Fruit fly (Drosophila melanogaster) whole organism, embryonic: Measurements from ENCODE around the gene CG17321.

Experiments used
- Ada2b ChIP-seq: fragments of 200-800 bp; sonication (Bioruptor generic); IDR thresholded peaks from 2 replicates; pipeline ENCODE4 v1.3.6; 2022; ENCODE audit warnings: missing biosample characterization, missing genetic modification characterization
- CG11085 ChIP-seq: fragments of 200-800 bp; sonication (Bioruptor generic); IDR thresholded peaks from 2 replicates; pipeline ENCODE4 v1.3.6; 2022; ENCODE audit warnings: missing biosample characterization, missing genetic modification characterization
- CG11504 ChIP-seq: fragments of 200-800 bp; sonication (Bioruptor generic); optimal IDR thresholded peaks from 3 replicates; lab custom pipeline; 2019; ENCODE audit warnings: missing biosample characterization, mild to moderate bottlenecking, missing genetic modification characterization, moderate library complexity
- CG11696 ChIP-seq: fragments of 200-800 bp; sonication (Bioruptor generic); IDR thresholded peaks from 2 replicates; pipeline ENCODE4 v1.3.6; 2022; ENCODE audit warnings: missing biosample characterization, missing genetic modification characterization
- CG12942 ChIP-seq: fragments of 200-800 bp; sonication (Bioruptor generic); optimal IDR thresholded peaks from 3 replicates; lab custom pipeline; 2016; ENCODE audit warnings: missing biosample characterization, missing genetic modification characterization
- CG15696 ChIP-seq: fragments of 200-800 bp; sonication (Bioruptor generic); optimal IDR thresholded peaks from 2 replicates; lab custom pipeline; 2019; ENCODE audit warnings: missing biosample characterization, mild to moderate bottlenecking, missing genetic modification characterization, moderate library complexity
- CG16813 ChIP-seq: fragments of 200-800 bp; sonication (Bioruptor generic); IDR thresholded peaks from 3 replicates; pipeline ENCODE4 v1.3.6; 2022; ENCODE audit warnings: missing biosample characterization, missing genetic modification characterization; ENCODE audit not compliant: partially characterized antibody
- CG16815 ChIP-seq: fragments of 200-800 bp; sonication (Bioruptor generic); optimal IDR thresholded peaks from 3 replicates; lab custom pipeline; 2017; ENCODE audit warnings: missing biosample characterization, mild to moderate bottlenecking, missing genetic modification characterization
- CG2116 ChIP-seq: fragments of 200-800 bp; sonication (Bioruptor generic); optimal IDR thresholded peaks from 3 replicates; lab custom pipeline; 2018; ENCODE audit warnings: missing biosample characterization, mild to moderate bottlenecking, missing genetic modification characterization
- CG2889 ChIP-seq: fragments of 200-800 bp; sonication (Bioruptor generic); IDR thresholded peaks from 3 replicates; pipeline ENCODE4 v1.3.6; 2022; ENCODE audit warnings: missing biosample characterization, missing genetic modification characterization
- CG31224 ChIP-seq: fragments of 200-800 bp; sonication (Bioruptor generic); IDR thresholded peaks from 2 replicates; pipeline ENCODE4 v1.3.6; 2022; ENCODE audit warnings: missing biosample characterization, missing genetic modification characterization
- CG4404 ChIP-seq: fragments of 200-800 bp; sonication (Bioruptor generic); IDR thresholded peaks from 2 replicates; pipeline ENCODE4 v1.3.6; 2022; ENCODE audit warnings: missing biosample characterization, missing genetic modification characterization
- CG4617 ChIP-seq: fragments of 200-800 bp; sonication (Bioruptor generic); optimal IDR thresholded peaks from 3 replicates; lab custom pipeline; 2016; ENCODE audit warnings: missing biosample characterization, missing genetic modification characterization, borderline replicate concordance
- CG5180 ChIP-seq: fragments of 200-800 bp; sonication (Bioruptor generic); optimal IDR thresholded peaks from 3 replicates; lab custom pipeline; 2017; ENCODE audit warnings: missing biosample characterization, missing genetic modification characterization, mild to moderate bottlenecking, moderate library complexity, missing genetic modification reagents
- CG7987 ChIP-seq: fragments of 200-800 bp; sonication (Bioruptor generic); optimal IDR thresholded peaks from 2 replicates; lab custom pipeline; 2018; ENCODE audit warnings: missing biosample characterization, mild to moderate bottlenecking, missing genetic modification characterization, moderate library complexity
- CG8924 ChIP-seq: fragments of 200-800 bp; optimal IDR thresholded peaks from 3 replicates; lab custom pipeline; 2019; ENCODE audit warnings: missing biosample characterization, mild to moderate bottlenecking, missing genetic modification characterization, moderate library complexity
- CG9609 ChIP-seq: fragments of 200-800 bp; sonication (Bioruptor generic); optimal IDR thresholded peaks from 3 replicates; lab custom pipeline; 2016; ENCODE audit warnings: missing biosample characterization, missing genetic modification characterization
- Chrac-16 ChIP-seq: fragments of 200-800 bp; sonication (Bioruptor generic); optimal IDR thresholded peaks from 3 replicates; lab custom pipeline; 2016; ENCODE audit warnings: missing biosample characterization, missing genetic modification characterization
- D ChIP-seq, 2 experiments: fragments of 200-800 bp in 1 of 2; fragments of >200 bp in 1 of 2; sonication (Bioruptor generic) in 1 of 2; optimal IDR thresholded peaks; 2 replicates in 1 of 2; 3 replicates in 1 of 2; lab custom pipeline; 2017; ENCODE audit warnings: mild to moderate bottlenecking in 1 of 2, missing biosample characterization in 1 of 2, missing genetic modification characterization in 1 of 2, missing genetic modification reagents in 1 of 2
- Dfd ChIP-seq, 2 experiments: fragments of >200 bp; optimal IDR thresholded peaks; 2 replicates each; lab custom pipeline; 2017; ENCODE audit warnings: missing biosample characterization in 2 of 2, missing genetic modification characterization in 2 of 2
- Dref ChIP-seq: fragments of 200-800 bp; sonication (Bioruptor generic); IDR thresholded peaks from 2 replicates; pipeline ENCODE4 v1.3.6; 2022; ENCODE audit warnings: missing biosample characterization, missing genetic modification characterization
- Lhr ChIP-seq: fragments of 200-800 bp; sonication (Bioruptor generic); optimal IDR thresholded peaks from 3 replicates; lab custom pipeline; 2017; ENCODE audit warnings: mild to moderate bottlenecking, missing biosample characterization, missing genetic modification reagents, missing genetic modification characterization
- Lpt ChIP-seq: fragments of >200 bp; optimal IDR thresholded peaks from 2 replicates; lab custom pipeline; 2018; ENCODE audit warnings: missing biosample characterization, missing genetic modification characterization
- Med ChIP-seq: fragments of 200-800 bp; sonication (Bioruptor generic); peaks from one replicate; lab custom pipeline; 2016; ENCODE audit warnings: missing biosample characterization, missing genetic modification characterization, mild to moderate bottlenecking, inconsistent platforms, moderate library complexity
- TFAM ChIP-seq: fragments of 200-800 bp; sonication (Bioruptor generic); optimal IDR thresholded peaks from 2 replicates; lab custom pipeline; 2017; ENCODE audit warnings: missing biosample characterization, missing genetic modification characterization, inconsistent platforms
- Usf ChIP-seq: fragments of 200-800 bp; sonication (Bioruptor generic); optimal IDR thresholded peaks from 2 replicates; lab custom pipeline; 2017; ENCODE audit warnings: missing genotype, missing biosample characterization, missing genetic modification characterization
- abd-A ChIP-seq: fragments of 200-800 bp; sonication (Bioruptor generic); optimal IDR thresholded peaks from 3 replicates; lab custom pipeline; 2019; ENCODE audit warnings: missing biosample characterization, mild to moderate bottlenecking, missing genetic modification characterization, moderate library complexity
- bbx ChIP-seq: fragments of 200-800 bp; sonication (Bioruptor generic); IDR thresholded peaks from 2 replicates; pipeline ENCODE4 v1.3.6; 2022; ENCODE audit warnings: missing biosample characterization, missing genetic modification characterization; ENCODE audit not compliant: partially characterized antibody
- cg ChIP-seq: fragments of 200-800 bp; sonication (Bioruptor generic); optimal IDR thresholded peaks from 3 replicates; lab custom pipeline; 2019; ENCODE audit warnings: missing biosample characterization, mild to moderate bottlenecking, missing genetic modification characterization, moderate library complexity
- chinmo ChIP-seq: fragments of 200-800 bp; sonication (Bioruptor generic); IDR thresholded peaks from 4 replicates; pipeline ENCODE4 v1.3.6; 2022; ENCODE audit warnings: missing biosample characterization, missing genetic modification characterization; ENCODE audit not compliant: partially characterized antibody
- dan ChIP-seq: fragments of 200-800 bp; sonication (Bioruptor generic); IDR thresholded peaks from 2 replicates; pipeline ENCODE4 v1.3.6; 2022; ENCODE audit warnings: missing biosample characterization, missing genetic modification characterization
- gem ChIP-seq: fragments of 200-800 bp; sonication (Bioruptor generic); optimal IDR thresholded peaks from 2 replicates; lab custom pipeline; 2019; ENCODE audit warnings: missing biosample characterization, mild to moderate bottlenecking, missing genetic modification characterization, moderate library complexity
- gsb ChIP-seq: fragments of 200-800 bp; sonication (Bioruptor generic); IDR thresholded peaks from 2 replicates; pipeline ENCODE4 v1.3.6; 2022; ENCODE audit warnings: missing biosample characterization, missing genetic modification characterization
- inv ChIP-seq: fragments of 200-800 bp; sonication (Bioruptor generic); IDR thresholded peaks from 2 replicates; pipeline ENCODE4 v1.3.6; 2022; ENCODE audit warnings: missing biosample characterization, missing genetic modification characterization; ENCODE audit not compliant: partially characterized antibody
- knrl ChIP-seq: fragments of 200-800 bp; sonication (Bioruptor generic); IDR thresholded peaks from 3 replicates; pipeline ENCODE4 v1.3.6; 2022; ENCODE audit warnings: missing biosample characterization, missing genetic modification characterization; ENCODE audit not compliant: partially characterized antibody
- nmo ChIP-seq: fragments of 200-800 bp; sonication (Bioruptor generic); optimal IDR thresholded peaks from 2 replicates; lab custom pipeline; 2018; ENCODE audit warnings: missing biosample characterization, mild to moderate bottlenecking, missing genetic modification characterization, moderate library complexity
- oc ChIP-seq: fragments of 200-800 bp; sonication (Bioruptor generic); optimal IDR thresholded peaks from 2 replicates; lab custom pipeline; 2018; ENCODE audit warnings: missing biosample characterization, mild to moderate bottlenecking, missing genetic modification characterization, moderate library complexity
- pros ChIP-seq: fragments of 200-800 bp; sonication (Bioruptor generic); optimal IDR thresholded peaks from 3 replicates; lab custom pipeline; 2019; ENCODE audit warnings: missing biosample characterization, mild to moderate bottlenecking, missing genetic modification characterization, moderate library complexity
- ro ChIP-seq: fragments of 200-800 bp; sonication (Bioruptor generic); IDR thresholded peaks from 2 replicates; pipeline ENCODE4 v1.3.6; 2022; ENCODE audit warnings: missing biosample characterization, missing genetic modification characterization
- row ChIP-seq: fragments of 200-800 bp; sonication (Bioruptor generic); IDR thresholded peaks from 3 replicates; pipeline ENCODE4 v1.3.6; 2022; ENCODE audit warnings: missing biosample characterization, missing genetic modification characterization
- sens ChIP-seq: fragments of 200-800 bp; sonication (Bioruptor generic); peaks from one replicate; lab custom pipeline; 2016; ENCODE audit warnings: missing biosample characterization, missing genetic modification characterization
- sr ChIP-seq: fragments of 200-800 bp; sonication (Bioruptor generic); IDR thresholded peaks from 3 replicates; pipeline ENCODE4 v1.3.6; 2022; ENCODE audit warnings: missing biosample characterization, missing genetic modification characterization
- sug ChIP-seq: fragments of 200-800 bp; optimal IDR thresholded peaks from 2 replicates; lab custom pipeline; 2019; ENCODE audit warnings: missing biosample characterization, mild to moderate bottlenecking, missing genetic modification characterization, moderate library complexity
- vvl ChIP-seq: fragments of 200-800 bp; sonication (Bioruptor generic); IDR thresholded peaks from 2 replicates; pipeline ENCODE4 v1.3.6; 2022; ENCODE audit warnings: missing biosample characterization, missing genetic modification characterization
- zfh1 ChIP-seq: fragments of 200-800 bp; sonication (Bioruptor generic); IDR thresholded peaks from 3 replicates; pipeline ENCODE4 v1.3.6; 2022; ENCODE audit warnings: missing biosample characterization, missing genetic modification characterization

Gene CG17321

DNA sequence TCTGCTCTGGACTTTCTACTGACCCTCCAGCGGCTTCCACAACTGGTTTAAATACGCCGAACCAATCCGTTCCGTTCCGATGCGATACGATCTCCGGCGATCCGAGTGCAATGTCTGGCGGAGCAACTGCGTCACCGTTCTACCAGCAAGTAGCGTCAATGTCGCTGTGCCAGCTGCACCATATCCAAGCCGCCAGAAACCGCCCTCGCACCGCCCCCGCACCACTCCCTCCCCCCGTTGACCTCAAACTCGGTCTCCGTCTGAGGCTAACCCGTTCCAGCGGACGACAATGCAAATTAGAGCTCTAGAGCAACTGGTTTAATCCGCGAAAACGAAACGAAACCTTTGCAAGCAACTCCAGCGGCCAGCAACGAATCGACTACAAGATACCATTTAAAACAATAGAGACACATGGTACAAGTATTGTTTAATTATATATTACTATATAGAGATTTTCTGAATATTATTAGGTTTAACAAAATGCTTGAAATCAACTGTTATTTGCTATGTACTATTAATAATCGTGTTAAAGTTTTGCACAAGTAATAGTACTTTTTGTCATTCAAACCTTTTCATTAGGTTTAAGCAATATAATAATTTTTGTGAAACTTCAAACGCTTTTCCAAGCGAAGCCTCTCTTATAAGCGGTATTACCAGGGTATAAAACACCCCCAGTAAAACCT lies 33.9 kb upstream of the CG17321 start, which contains the start of the genes CG10570 and CG42502 (continued):
- TF ChIP-seq D (optimal IDR thresholded peaks at IDR 0.05; lab: Kevin White, UChicago) (no peak), D (GFP tag; optimal IDR thresholded peaks at IDR 0.05; lab: Kevin White, UChicago) (no peak), zfh1 (GFP tag; lab: Robert Waterston, UW) (0 out of 3 replicates have a peak, but pooled peaks have one; percentile 25), CG4617 (GFP tag; lab: Kevin White, UChicago) (no peak), sr (GFP tag; lab: Robert Waterston, UW) (0 out of 3 replicates have a peak, but pooled peaks have one; percentile 5), gem (tag; lab: Kevin White, UChicago) (peak; percentile 32), CG5180 (GFP tag; lab: Kevin White, UChicago) (no peak), bbx (peak; percentile 21; the same call in 1 of the 2 replicates), Lpt (no peak), Med (GFP tag; lab: Kevin White, UChicago) (peak; percentile 5), CG8924 (peak; percentile 2), knrl (GFP tag; lab: Robert Waterston, UW) (no peak), sens (GFP tag; lab: Kevin White, UChicago) (peak; percentile 41), CG16813 (GFP tag; lab: Robert Waterston, UW) (0 out of 3 replicates have a peak, but pooled peaks have one; percentile 16), vvl (GFP tag; lab: Robert Waterston, UW) (peak; percentile 55), CG11504 (tag; lab: Kevin White, UChicago) (peak; percentile 14), row (GFP tag; lab: Robert Waterston, UW) (peak; percentile 61), CG15696 (tag; lab: Kevin White, UChicago) (no peak), Dref (GFP tag; lab: Robert Waterston, UW) (0 out of 2 replicates have a peak, but pooled peaks have one; percentile 21), CG2889 (no peak), Ada2b (no peak)

DNA sequence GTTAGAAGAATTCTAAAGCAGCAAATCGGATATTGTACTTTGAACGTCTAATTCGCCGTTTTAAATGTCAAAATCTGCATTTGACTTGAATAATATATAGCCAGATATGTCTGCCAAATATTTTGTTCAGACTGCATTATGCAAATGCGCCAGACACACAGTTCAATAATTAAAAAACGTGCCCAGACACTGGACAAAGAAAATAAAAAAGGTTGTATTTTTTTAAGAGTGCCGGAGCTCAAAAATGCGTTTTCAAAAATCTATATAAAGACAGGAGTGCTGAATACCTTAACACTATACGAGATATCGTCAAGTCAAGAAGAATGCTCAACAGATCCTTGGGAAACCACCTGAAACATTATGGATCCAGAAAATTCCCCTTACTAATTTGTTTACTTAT lies 32.6 kb upstream of the CG17321 start, which contains the start of the genes CG17325 and CG42305:
TSS of gene CG17325 (plus strand) at position 301 of the 400 bp plus-strand sequence.
TSS of gene CG42305 (plus strand) at position 301 of the 400 bp plus-strand sequence.
- TF ChIP-seq dan (GFP tag; lab: Robert Waterston, UW) = no peak
- no peak for TF ChIP-seq Usf
- no peak for TF ChIP-seq ro (GFP tag; lab: Robert Waterston, UW)
- TF ChIP-seq CG4404 (GFP tag; lab: Robert Waterston, UW) = no peak
- TF ChIP-seq CG2116 (GFP tag; lab: Kevin White, UChicago) = no peak
- TF ChIP-seq, all 482 proteins: peak for 0

DNA sequence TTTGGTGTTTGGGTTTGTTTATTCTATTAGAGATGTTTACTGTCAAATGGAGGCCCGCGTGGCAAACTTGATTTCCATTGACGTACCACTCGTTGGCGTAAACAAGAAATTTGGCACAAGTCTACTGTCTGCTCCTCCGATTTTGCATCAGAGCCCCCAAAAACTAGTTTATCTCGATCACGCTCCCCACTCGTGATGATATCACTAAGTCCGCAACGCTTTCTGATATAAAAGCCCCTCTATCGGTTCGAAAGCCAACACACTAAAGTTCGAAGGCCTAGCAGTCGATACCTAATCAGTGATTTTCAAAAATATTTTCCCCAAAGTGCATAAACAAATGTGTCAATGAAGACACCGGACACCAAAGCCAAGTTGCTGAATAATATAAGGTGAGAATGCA lies 32.2 kb upstream of the CG17321 start:
- no peak for TF ChIP-seq CG11085 (GFP tag; lab: Robert Waterston, UW)
- 0 out of 4 replicates have a peak, but pooled peaks have one; percentile 46 for TF ChIP-seq chinmo
- TF ChIP-seq CG7987 (GFP tag; lab: Kevin White, UChicago) = peak; percentile 95
- no peak for TF ChIP-seq sug (tag; lab: Kevin White, UChicago)
- no peak for TF ChIP-seq CG11504 (tag; lab: Kevin White, UChicago)
- no peak for TF ChIP-seq cg
- TF ChIP-seq nmo (GFP tag; lab: Kevin White, UChicago) = no peak

DNA sequence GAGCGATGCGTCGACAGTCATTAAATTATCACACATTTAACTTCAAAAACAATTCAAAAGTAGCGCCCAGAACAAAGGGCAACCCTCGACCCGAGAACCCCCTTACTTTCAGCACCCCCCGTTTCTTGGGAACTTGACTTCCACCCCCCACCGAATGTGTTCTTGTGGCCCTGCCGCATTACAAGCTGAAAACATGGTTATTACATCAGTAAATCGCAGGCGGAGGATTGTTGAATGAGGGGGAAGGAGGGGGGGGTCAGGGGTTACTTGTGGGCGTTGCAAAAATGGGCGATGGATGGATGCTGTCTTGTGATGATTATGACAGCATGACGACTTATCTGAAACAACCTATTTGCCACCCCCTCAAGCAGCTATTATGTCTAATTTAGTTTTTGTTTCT lies 29.8 kb upstream of the CG17321 start:
- TF ChIP-seq CG12942 (GFP tag; lab: Kevin White, UChicago) (no peak), gsb (no peak), inv (GFP tag; lab: Robert Waterston, UW) (no peak), abd-A (tag; lab: Kevin White, UChicago) (peak; percentile 92), oc (tag; lab: Kevin White, UChicago) (peak; percentile 79), TFAM (no peak), CG11504 (tag; lab: Kevin White, UChicago) (no peak), CG11696 (no peak), Lhr (GFP tag; lab: Kevin White, UChicago) (no peak), CG31224 (no peak), CG9609 (no peak), pros (GFP tag; lab: Kevin White, UChicago) (peak; percentile 68), Chrac-16 (GFP tag; lab: Kevin White, UChicago) (no peak), Dfd (GFP tag; optimal IDR thresholded peaks at IDR 0.05; lab: Kevin White, UChicago) (no peak), CG16815 (no peak), bbx (no peak)
